Worm (Caenorhabditis elegans): ENCODE data around the gene hlh-10.

DNA sequence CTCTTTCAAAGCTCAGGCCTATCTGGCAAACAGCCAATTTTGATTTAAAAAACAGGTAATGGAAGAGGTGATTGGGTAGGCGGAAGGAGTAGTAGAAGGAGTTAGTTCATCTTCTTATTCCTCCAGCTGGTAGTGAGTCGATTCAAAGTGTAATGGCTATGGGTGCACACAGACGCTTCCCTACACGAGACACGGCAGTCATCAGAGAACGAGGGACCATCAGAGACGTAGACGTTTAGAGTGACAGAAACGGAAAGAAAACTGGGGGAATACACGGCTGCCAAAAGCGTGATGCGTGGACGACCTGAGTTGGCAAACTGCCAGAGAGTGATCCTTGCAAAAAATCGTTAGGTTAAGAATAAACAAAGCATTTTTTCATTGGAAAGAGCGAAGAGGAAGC lies 34.6 kb downstream of the hlh-10 start:
- TF ChIP-seq alr-1 (tag; optimal IDR thresholded peaks at IDR 0.05) (no peak), aly-2 (tag; optimal IDR thresholded peaks at IDR 0.05) (no peak), ztf-11 (tag; optimal IDR thresholded peaks at IDR 0.05) (no peak), nhr-11 (tag; optimal IDR thresholded peaks at IDR 0.05) (no peak), snpc-4 (tag; optimal IDR thresholded peaks at IDR 0.05) (no peak), ama-1 (optimal IDR thresholded peaks at IDR 0.05) (no peak), unc-62 (GFP tag; optimal IDR thresholded peaks at IDR 0.05) (no peak), R02D3.7 (tag; optimal IDR thresholded peaks at IDR 0.05) (no peak)

Data from whole organism, L2 larva.